Fruit fly (Drosophila melanogaster): ENCODE measurements around the gene CG14082.

dm6 chr3L:19085688-19086363 lies 52.9 kb downstream of the CG14082 start:
- peak; percentile 13 for TF ChIP-seq br (GFP tag; optimal IDR thresholded peaks at IDR 0.05)
- no peak for TF ChIP-seq N (GFP tag; optimal IDR thresholded peaks at IDR 0.05)
- TF ChIP-seq sage (GFP tag; optimal IDR thresholded peaks at IDR 0.05), result no peak
- TF ChIP-seq CG32264 (GFP tag; optimal IDR thresholded peaks at IDR 0.05), result no peak
- no peak for TF ChIP-seq pan (optimal IDR thresholded peaks at IDR 0.05)
- TF ChIP-seq usp (GFP tag; optimal IDR thresholded peaks at IDR 0.05), result no peak
- peak; percentile 67 for TF ChIP-seq psq (GFP tag; optimal IDR thresholded peaks at IDR 0.05)

All from whole organism, wandering third instar larva.